Worm (Caenorhabditis elegans) whole organism, late embryonic: Measurements from ENCODE around the gene R151.10.

ENCODE experiments used
- ama-1 ChIP-seq: fragments of 150-350 bp; optimal IDR thresholded peaks from 2 replicates; lab custom pipeline; 2014
- ztf-16 ChIP-seq: sonication (generic microtip); optimal IDR thresholded peaks from 2 replicates; lab custom pipeline; 2017; ENCODE audit warnings: missing genetic modification characterization, missing compliant biosample characterization

ce11 chrIII:7262592-7262991 lies 31.9 kb upstream of the R151.10 start:
- TF ChIP-seq ztf-16 = no peak
- no peak for TF ChIP-seq ama-1
